Fruit fly (Drosophila melanogaster) whole organism, embryonic: ENCODE measurements around the gene DPCoAC.

Experiments
- Asciz ChIP-seq: fragments of 200-800 bp; sonication (Bioruptor generic); optimal IDR thresholded peaks from 2 replicates; lab custom pipeline; 2017; ENCODE audit warnings: missing biosample characterization, mild to moderate bottlenecking, missing genetic modification characterization, missing genetic modification reagents
- CG10366 ChIP-seq: fragments of 200-800 bp; sonication (Bioruptor generic); IDR thresholded peaks from 2 replicates; pipeline ENCODE4 v1.3.6; 2022; ENCODE audit warnings: missing biosample characterization, missing genetic modification characterization
- CG5245 ChIP-seq: fragments of 200-800 bp; sonication (Bioruptor generic); optimal IDR thresholded peaks from 3 replicates; lab custom pipeline; 2016; ENCODE audit warnings: missing biosample characterization, missing genetic modification characterization
- CG7556 ChIP-seq: fragments of 200-800 bp; sonication (Bioruptor generic); optimal IDR thresholded peaks from 2 replicates; lab custom pipeline; 2017; ENCODE audit warnings: missing biosample characterization, mild to moderate bottlenecking, missing genetic modification characterization
- CG8359 ChIP-seq: fragments of 200-800 bp; sonication (Bioruptor generic); optimal IDR thresholded peaks from 2 replicates; lab custom pipeline; 2017; ENCODE audit warnings: missing biosample characterization, mild to moderate bottlenecking, missing genetic modification characterization, borderline replicate concordance
- Dip3 ChIP-seq: fragments of 200-800 bp; sonication (Bioruptor generic); optimal IDR thresholded peaks from 3 replicates; lab custom pipeline; 2016; ENCODE audit warnings: missing biosample characterization, missing genetic modification characterization
- ERR ChIP-seq: fragments of 200-800 bp; sonication (Bioruptor generic); optimal IDR thresholded peaks from 2 replicates; lab custom pipeline; 2016; ENCODE audit warnings: missing biosample characterization, missing genetic modification characterization
- NFAT ChIP-seq: fragments of 200-800 bp; sonication (Bioruptor generic); IDR thresholded peaks from 2 replicates; pipeline ENCODE4 v1.3.6; 2022; ENCODE audit warnings: missing biosample characterization, missing genetic modification characterization
- Spps ChIP-seq: fragments of 200-800 bp; sonication (Bioruptor generic); optimal IDR thresholded peaks from 2 replicates; lab custom pipeline; 2018; ENCODE audit warnings: missing biosample characterization, mild to moderate bottlenecking, missing genetic modification characterization
- ase ChIP-seq: fragments of 200-800 bp; sonication (Bioruptor generic); IDR thresholded peaks from 3 replicates; pipeline ENCODE4 v1.3.6; 2022; ENCODE audit warnings: missing biosample characterization, missing genetic modification characterization
- mirr ChIP-seq: fragments of 200-800 bp; sonication (Bioruptor generic); optimal IDR thresholded peaks from 3 replicates; lab custom pipeline; 2018; ENCODE audit warnings: missing biosample characterization, mild to moderate bottlenecking, missing genetic modification characterization
- org-1 ChIP-seq: fragments of 200-800 bp; sonication (Bioruptor generic); optimal IDR thresholded peaks from 2 replicates; lab custom pipeline; 2017; ENCODE audit warnings: missing biosample characterization, missing genetic modification characterization

dm6 chr3R:20581376-20581775 lies 23.9 kb upstream of the DPCoAC start, which contains the start of gene CG34008:
- TF ChIP-seq CG8359 (GFP tag; lab: Kevin White, UChicago) (no peak), ERR (GFP tag; lab: Kevin White, UChicago) (no peak), mirr (no peak), Dip3 (GFP tag; lab: Kevin White, UChicago) (no peak), Asciz (GFP tag; lab: Kevin White, UChicago) (no peak), CG5245 (GFP tag; lab: Kevin White, UChicago) (no peak), CG7556 (GFP tag; lab: Kevin White, UChicago) (no peak), Spps (tag; lab: Kevin White, UChicago) (no peak), org-1 (GFP tag; lab: Kevin White, UChicago) (no peak), CG10366 (no peak), ase (GFP tag; lab: Robert Waterston, UW) (no peak), NFAT (no peak)
